Worm (Caenorhabditis elegans): ENCODE results near the gene lin-14.

The lin-14 gene

ce11 chrX:11475780-11476179 is 10.4 kb downstream of the lin-14 start:
- TF ChIP-seq hlh-30 (tag; optimal IDR thresholded peaks at IDR 0.05; ENCODE audit: insufficient read depth) (no peak), nhr-111 (GFP tag; optimal IDR thresholded peaks at IDR 0.05) (no peak), aha-1 (tag) (peak; percentile 94), egl-43 (GFP tag; IDR thresholded peaks at IDR 0.05) (0 out of 2 replicates have a peak, but pooled peaks have one; percentile 42)

ce11 chrX:11477748-11478147 is 12.4 kb downstream of the lin-14 start:
- TF ChIP-seq ceh-32 (tag; optimal IDR thresholded peaks at IDR 0.05; ENCODE audit: poor library complexity) = no peak
- TF ChIP-seq hif-1 (tag; optimal IDR thresholded peaks at IDR 0.05) = no peak
- TF ChIP-seq F44E2.7 (GFP tag; IDR thresholded peaks at IDR 0.05) = no peak
- 0 out of 2 replicates have a peak, but pooled peaks have one; percentile 36 for TF ChIP-seq pha-4 (GFP tag; IDR thresholded peaks at IDR 0.05)
- TF ChIP-seq pha-4 (tag; optimal IDR thresholded peaks at IDR 0.05) = no peak
- no peak for TF ChIP-seq ZK546.5 (tag; optimal IDR thresholded peaks at IDR 0.05)
- no peak for TF ChIP-seq daf-8 (GFP tag; IDR thresholded peaks at IDR 0.05)
- no peak for TF ChIP-seq tra-1 (GFP tag; IDR thresholded peaks at IDR 0.05)
- no peak for TF ChIP-seq pqm-1 (tag; optimal IDR thresholded peaks at IDR 0.05)
- TF ChIP-seq set-16 (GFP tag; IDR thresholded peaks at IDR 0.05) = no peak
- TF ChIP-seq lin-13 (GFP tag; optimal IDR thresholded peaks at IDR 0.05) = no peak
- TF ChIP-seq mep-1 (tag; optimal IDR thresholded peaks at IDR 0.05) = no peak
- TF ChIP-seq mxl-2 (GFP tag; conservative IDR thresholded peaks at IDR 0.05) = no peak
- TF ChIP-seq unc-130 (GFP tag; optimal IDR thresholded peaks at IDR 0.05) = no peak
- TF ChIP-seq zag-1 (tag; optimal IDR thresholded peaks at IDR 0.05) = no peak
- TF ChIP-seq sdz-12 (GFP tag; optimal IDR thresholded peaks at IDR 0.05) = no peak
- TF ChIP-seq hlh-30 (tag; optimal IDR thresholded peaks at IDR 0.05; ENCODE audit: insufficient read depth) = peak; percentile 3
- 0 out of 2 replicates have a peak, but pooled peaks have one; percentile 29 for TF ChIP-seq T26A8.4 (GFP tag; IDR thresholded peaks at IDR 0.05)
- TF ChIP-seq snpc-4 (tag; optimal IDR thresholded peaks at IDR 0.05) = no peak
- TF ChIP-seq zfp-2 (tag; optimal IDR thresholded peaks at IDR 0.05) = no peak
- TF ChIP-seq unc-62 (GFP tag; optimal IDR thresholded peaks at IDR 0.05 in 1 of 2) = no peak
- no peak for TF ChIP-seq unc-62 (tag; optimal IDR thresholded peaks at IDR 0.05)
- no peak for TF ChIP-seq cey-2 (tag; optimal IDR thresholded peaks at IDR 0.05; ENCODE audit: borderline replicate concordance, insufficient read depth)
- 0 out of 2 replicates have a peak, but pooled peaks have one; percentile 5 for TF ChIP-seq lin-38 (GFP tag; IDR thresholded peaks at IDR 0.05)
- no peak for TF ChIP-seq ztf-7 (tag; optimal IDR thresholded peaks at IDR 0.05)
- TF ChIP-seq daf-12 (tag; optimal IDR thresholded peaks at IDR 0.05) = no peak
- TF ChIP-seq snpc-1.2 (GFP tag; IDR thresholded peaks at IDR 0.05) = no peak
- peak; percentile 51; the same call in 1 of the 2 replicates for TF ChIP-seq dmd-8 (GFP tag; IDR thresholded peaks at IDR 0.05)
- TF ChIP-seq dpl-1 (GFP tag; optimal IDR thresholded peaks at IDR 0.05) = no peak
- TF ChIP-seq nhr-41 (GFP tag; IDR thresholded peaks at IDR 0.05) = no peak
- TF ChIP-seq rbr-2 (tag; optimal IDR thresholded peaks at IDR 0.05) = no peak
- TF ChIP-seq ZK337.2 (GFP tag; IDR thresholded peaks at IDR 0.05) = no peak
- TF ChIP-seq mxl-3 (GFP tag; optimal IDR thresholded peaks at IDR 0.05) = peak; percentile 3
- no peak for TF ChIP-seq dve-1 (tag; optimal IDR thresholded peaks at IDR 0.05; ENCODE audit: insufficient read depth)
- TF ChIP-seq ceh-82 (tag; optimal IDR thresholded peaks at IDR 0.05) = no peak
- no peak for TF ChIP-seq F37D6.2 (tag; optimal IDR thresholded peaks at IDR 0.05)
- no peak for TF ChIP-seq ctbp-1 (GFP tag; IDR thresholded peaks at IDR 0.05)
- no peak for TF ChIP-seq D1046.2 (GFP tag; IDR thresholded peaks at IDR 0.05)
- TF ChIP-seq daf-16 (GFP tag; optimal IDR thresholded peaks at IDR 0.05) = no peak
- TF ChIP-seq daf-16 (tag; optimal IDR thresholded peaks at IDR 0.05) = no peak
- no peak for TF ChIP-seq nhr-11 (tag; optimal IDR thresholded peaks at IDR 0.05)
- 0 out of 2 replicates have a peak, but pooled peaks have one; percentile 12 for TF ChIP-seq dmd-9 (GFP tag; IDR thresholded peaks at IDR 0.05)
- peak; percentile 19; the same call in 1 of the 2 replicates for TF ChIP-seq egl-43 (GFP tag; IDR thresholded peaks at IDR 0.05)
- TF ChIP-seq hlh-11 (tag; optimal IDR thresholded peaks at IDR 0.05) = peak; percentile 7
- no peak for TF ChIP-seq mdl-1 (tag; optimal IDR thresholded peaks at IDR 0.05)
- TF ChIP-seq nhr-111 (GFP tag; optimal IDR thresholded peaks at IDR 0.05) = no peak
- no peak for TF ChIP-seq ama-1 (optimal IDR thresholded peaks at IDR 0.05)

Measured in whole organism, L4 larva.